Worm (Caenorhabditis elegans) whole organism, L4 larva: ENCODE measurements around the gene ttr-18.

Experiments used
- ZK546.5 ChIP-seq, 2 experiments: sonication (generic microtip); optimal IDR thresholded peaks; 2 replicates each; lab custom pipeline; 2017; ENCODE audit warnings: missing biosample characterization in 2 of 2, missing genetic modification characterization in 2 of 2
- aly-2 ChIP-seq: sonication (generic microtip); optimal IDR thresholded peaks from 2 replicates; lab custom pipeline; 2018; ENCODE audit warnings: missing biosample characterization, missing genetic modification characterization
- dve-1 ChIP-seq: sonication (generic microtip); optimal IDR thresholded peaks from 2 replicates; lab custom pipeline; 2017; ENCODE audit warnings: antibody characterized with exemption, mild to moderate bottlenecking, missing genetic modification characterization, missing compliant biosample characterization; ENCODE audit not compliant: insufficient read depth
- lin-15B ChIP-seq: fragments of 150-350 bp; sonication (generic microtip); optimal IDR thresholded peaks from 3 replicates; lab custom pipeline; 2014; ENCODE audit warnings: missing biosample characterization, missing genetic modification characterization
- madf-9 ChIP-seq: fragments of 200-800 bp; sonication (Bioruptor generic); conservative IDR thresholded peaks from 2 replicates; pipeline ENCODE4 v1.3.6; 2022; ENCODE audit warnings: missing genetic modification reagents, missing genetic modification characterization, missing compliant biosample characterization
- mdl-1 ChIP-seq, 2 experiments: fragments of 150-350 bp in 1 of 2; sonication (generic microtip) in 1 of 2; optimal IDR thresholded peaks; 2 replicates each; lab custom pipeline; 2014 to 2017; ENCODE audit warnings: missing biosample characterization in 2 of 2, missing genetic modification characterization in 2 of 2
- nhr-28 ChIP-seq: fragments of 150-350 bp; optimal IDR thresholded peaks from 2 replicates; lab custom pipeline; 2014; ENCODE audit warnings: missing biosample characterization, missing genetic modification characterization
- nhr-77 ChIP-seq: fragments of 150-350 bp; optimal IDR thresholded peaks from 2 replicates; lab custom pipeline; 2014; ENCODE audit warnings: missing biosample characterization, missing genetic modification characterization
- pqm-1 ChIP-seq: sonication (generic microtip); optimal IDR thresholded peaks from 2 replicates; lab custom pipeline; 2017; ENCODE audit warnings: missing biosample characterization, missing genetic modification characterization
- rbr-2 ChIP-seq: sonication (generic microtip); optimal IDR thresholded peaks from 2 replicates; lab custom pipeline; 2016; ENCODE audit warnings: missing genotype, missing genetic modification characterization, missing compliant biosample characterization
- snpc-4 ChIP-seq: fragments of 150-350 bp; optimal IDR thresholded peaks from 2 replicates; lab custom pipeline; 2014; ENCODE audit warnings: missing biosample characterization, missing genetic modification characterization
- unc-62 ChIP-seq, 3 experiments: fragments of 150-350 bp in 1 of 3; sonication (generic microtip); optimal IDR thresholded peaks in 2 of 3; peaks in 1 of 3; 1 replicate in 1 of 3; 2 replicates in 2 of 3; lab custom pipeline; 2014 to 2017; ENCODE audit warnings: missing biosample characterization in 3 of 3, missing genetic modification characterization in 3 of 3, missing genetic modification reagents in 3 of 3, missing genotype in 1 of 3
- zag-1 ChIP-seq: fragments of 150-350 bp; optimal IDR thresholded peaks from 2 replicates; lab custom pipeline; 2014; ENCODE audit warnings: missing biosample characterization, missing genetic modification characterization

DNA sequence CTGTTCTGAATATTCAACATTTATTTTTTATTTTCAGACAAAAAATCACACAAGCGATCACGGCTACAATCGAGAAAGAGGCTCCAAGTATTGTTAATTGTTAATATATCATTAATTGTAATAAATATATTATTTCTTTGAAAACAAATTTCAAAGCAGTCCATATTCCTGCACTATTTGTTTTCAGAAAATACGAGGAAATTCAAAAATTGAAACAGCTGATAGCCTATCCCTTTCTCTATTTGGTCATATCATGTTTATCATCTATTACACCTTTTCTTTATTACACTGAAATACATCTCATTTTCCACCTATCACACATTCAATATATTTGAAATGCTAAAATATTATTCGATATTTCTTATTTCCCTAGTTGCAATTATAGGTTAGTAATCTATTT lies 41.6 kb downstream of the ttr-18 start, which contains the start of gene W02B12.13:
- TF ChIP-seq rbr-2 (tag; lab: Kevin White, UChicago) = no peak
- no peak for TF ChIP-seq mdl-1 (tag; optimal IDR thresholded peaks at IDR 0.05; lab: Kevin White, UChicago)
- no peak for TF ChIP-seq zag-1 (tag; lab: Kevin White, UChicago)
- TF ChIP-seq madf-9 (GFP tag; lab: Robert Waterston, UW) = no peak
- TF ChIP-seq snpc-4 (tag; lab: Kevin White, UChicago) = no peak
- TF ChIP-seq nhr-28 (tag; lab: Kevin White, UChicago) = no peak
- no peak for TF ChIP-seq dve-1 (tag; lab: Kevin White, UChicago)
- no peak for TF ChIP-seq unc-62 (GFP tag; optimal IDR thresholded peaks at IDR 0.05 in 1 of 2; lab: Kevin White, UChicago)
- TF ChIP-seq unc-62 (tag; optimal IDR thresholded peaks at IDR 0.05; lab: Kevin White, UChicago) = no peak
- TF ChIP-seq ZK546.5 (tag; optimal IDR thresholded peaks at IDR 0.05; lab: Kevin White, UChicago) = no peak
- no peak for TF ChIP-seq nhr-77 (tag; lab: Kevin White, UChicago)
- no peak for TF ChIP-seq pqm-1 (tag; lab: Kevin White, UChicago)
- TF ChIP-seq lin-15B (tag; lab: Kevin White, UChicago) = no peak
- no peak for TF ChIP-seq aly-2 (tag; lab: Kevin White, UChicago)
